Fruit fly (Drosophila melanogaster): Measurements from ENCODE around the gene CG14416.
A peak's percentile ranks its signal among the peaks of the same experiment; 100 is the strongest.

The CG14416 gene

DNA sequence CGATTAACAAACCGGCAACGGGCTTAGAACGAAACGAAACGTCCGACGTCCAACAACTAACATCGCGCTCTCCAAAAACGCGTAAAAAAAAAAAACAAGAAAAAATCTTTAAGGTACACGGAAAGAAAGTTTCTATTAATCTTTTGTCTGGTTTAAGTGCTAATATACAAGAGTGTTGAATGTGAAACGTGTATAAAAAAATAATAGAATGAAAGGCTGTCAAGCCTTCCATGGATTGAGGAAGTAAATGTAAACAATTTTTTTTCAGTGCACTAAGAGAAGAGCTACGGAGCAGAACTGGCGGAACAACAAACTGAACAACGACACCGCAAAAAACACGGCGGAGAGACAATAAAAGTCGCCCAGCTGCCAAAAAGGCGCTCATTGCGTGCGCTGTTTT is 47.1 kb upstream of the CG14416 start, which contains the start of gene CG3588 (continued):
- TF ChIP-seq Atf6 (GFP tag; IDR thresholded peaks at IDR 0.05) (peak; percentile 79), ems (GFP tag; optimal IDR thresholded peaks at IDR 0.05) (peak; percentile 67), run (tag; optimal IDR thresholded peaks at IDR 0.05) (no peak), HLH4C (GFP tag; IDR thresholded peaks at IDR 0.05; ENCODE audit: partially characterized antibody) (no peak), Poxn (GFP tag; IDR thresholded peaks at IDR 0.05) (peak; percentile 50; the same call in 1 of the 2 replicates), ash1 (GFP tag; optimal IDR thresholded peaks at IDR 0.05) (no peak), H2.0 (GFP tag; IDR thresholded peaks at IDR 0.05) (peak; percentile 81), wdn (GFP tag; IDR thresholded peaks at IDR 0.05) (peak; percentile 70), ranshi (GFP tag; IDR thresholded peaks at IDR 0.05) (peak; percentile 83), CG10565 (GFP tag; optimal IDR thresholded peaks at IDR 0.05) (no peak), Fer2 (tag; optimal IDR thresholded peaks at IDR 0.05) (peak; percentile 41), CG7556 (GFP tag; optimal IDR thresholded peaks at IDR 0.05) (peak; percentile 61), ERR (GFP tag; optimal IDR thresholded peaks at IDR 0.05) (no peak), btn (GFP tag; optimal IDR thresholded peaks at IDR 0.05) (peak; percentile 31), Xbp1 (GFP tag; optimal IDR thresholded peaks at IDR 0.05) (peak; percentile 75), CG7963 (GFP tag; IDR thresholded peaks at IDR 0.05; ENCODE audit: partially characterized antibody) (no peak), Myb (GFP tag; optimal IDR thresholded peaks at IDR 0.05) (peak; percentile 58), disco-r (GFP tag; optimal IDR thresholded peaks at IDR 0.05) (peak; percentile 54), CG2875 (GFP tag; optimal IDR thresholded peaks at IDR 0.05) (no peak), croc (GFP tag; conservative IDR thresholded peaks at IDR 0.05) (peak; percentile 38; the same call in 2 of the 3 replicates), Antp (GFP tag; optimal IDR thresholded peaks at IDR 0.05) (no peak), CG1603 (tag; optimal IDR thresholded peaks at IDR 0.05) (peak; percentile 47), Chrac-16 (GFP tag; optimal IDR thresholded peaks at IDR 0.05) (peak; percentile 68), D19A (tag; optimal IDR thresholded peaks at IDR 0.05) (no peak), CG8388 (GFP tag; optimal IDR thresholded peaks at IDR 0.05) (peak; percentile 35), cg (GFP tag; optimal IDR thresholded peaks at IDR 0.05) (no peak), grn (GFP tag; optimal IDR thresholded peaks at IDR 0.05) (no peak), CG31224 (GFP tag; IDR thresholded peaks at IDR 0.05) (peak; percentile 62), nerfin-1 (tag; optimal IDR thresholded peaks at IDR 0.05) (no peak), Med (GFP tag) (peak; percentile 97), gce (GFP tag; IDR thresholded peaks at IDR 0.05) (peak; percentile 56; the same call in 1 of the 3 replicates), pum (GFP tag; optimal IDR thresholded peaks at IDR 0.05) (no peak), Deaf1 (tag; optimal IDR thresholded peaks at IDR 0.05) (peak; percentile 25), CG11696 (GFP tag; IDR thresholded peaks at IDR 0.05) (peak; percentile 52), otp (GFP tag; IDR thresholded peaks at IDR 0.05) (peak; percentile 51; the same call in 1 of the 3 replicates), CG8924 (tag; optimal IDR thresholded peaks at IDR 0.05) (peak; percentile 49), seq (GFP tag; IDR thresholded peaks at IDR 0.05) (peak; percentile 73), grau (tag; optimal IDR thresholded peaks at IDR 0.05) (peak; percentile 71), Adf1 (GFP tag; IDR thresholded peaks at IDR 0.05) (peak; percentile 38; the same call in 1 of the 2 replicates), Rfx (GFP tag; IDR thresholded peaks at IDR 0.05) (peak; percentile 94), ssp (GFP tag; IDR thresholded peaks at IDR 0.05) (0 out of 2 replicates have a peak, but pooled peaks have one; percentile 5), wor (GFP tag; IDR thresholded peaks at IDR 0.05) (no peak), bab2 (GFP tag; optimal IDR thresholded peaks at IDR 0.05) (peak; percentile 73), lilli (GFP tag; optimal IDR thresholded peaks at IDR 0.05) (peak; percentile 84), Neu2 (GFP tag; optimal IDR thresholded peaks at IDR 0.05; ENCODE audit: borderline replicate concordance) (no peak), ap (GFP tag; IDR thresholded peaks at IDR 0.05) (peak; percentile 59; the same call in 1 of the 2 replicates), CG30403 (GFP tag; optimal IDR thresholded peaks at IDR 0.05) (peak; percentile 78), NC2α (GFP tag; optimal IDR thresholded peaks at IDR 0.05) (peak; percentile 21), NfI (GFP tag; optimal IDR thresholded peaks at IDR 0.05) (peak; percentile 81), Bgb (GFP tag; IDR thresholded peaks at IDR 0.05; ENCODE audit: partially characterized antibody) (no peak), sima (GFP tag; optimal IDR thresholded peaks at IDR 0.05) (no peak), da (GFP tag; optimal IDR thresholded peaks at IDR 0.05) (no peak)
